Fruit fly (Drosophila melanogaster) whole organism, adult: ENCODE results near the gene beat-IV.

ENCODE experiments used
- CG11617 ChIP-seq: fragments of 200-800 bp; sonication (Bioruptor generic); optimal IDR thresholded peaks from 2 replicates; lab custom pipeline; 2017; ENCODE audit warnings: mild to moderate bottlenecking, missing biosample characterization, missing genetic modification reagents, missing genetic modification characterization
- CG12768 ChIP-seq: fragments of 200-800 bp; sonication (Bioruptor generic); optimal IDR thresholded peaks from 2 replicates; lab custom pipeline; 2017; ENCODE audit warnings: missing biosample characterization, missing genetic modification characterization, mild to moderate bottlenecking, moderate library complexity, missing genetic modification reagents
- CG14711 ChIP-seq: fragments of 200-800 bp; sonication (Bioruptor generic); optimal IDR thresholded peaks from 2 replicates; lab custom pipeline; 2018; ENCODE audit warnings: missing biosample characterization, mild to moderate bottlenecking, missing genetic modification characterization, moderate library complexity
- CG1620 ChIP-seq: fragments of 200-800 bp; sonication (Bioruptor generic); optimal IDR thresholded peaks from 2 replicates; lab custom pipeline; 2016; ENCODE audit warnings: missing biosample characterization, missing genetic modification characterization
- CG33017 ChIP-seq: fragments of 200-800 bp; sonication (Bioruptor generic); optimal IDR thresholded peaks from 2 replicates; lab custom pipeline; 2018; ENCODE audit warnings: missing biosample characterization, mild to moderate bottlenecking, missing genetic modification characterization, moderate library complexity
- CG5204 ChIP-seq: fragments of 200-800 bp; sonication (Bioruptor generic); optimal IDR thresholded peaks from 2 replicates; lab custom pipeline; 2016; ENCODE audit warnings: missing biosample characterization, missing genetic modification characterization
- CG7045 ChIP-seq: fragments of 200-800 bp; sonication (Bioruptor generic); optimal IDR thresholded peaks from 2 replicates; lab custom pipeline; 2017; ENCODE audit warnings: missing biosample characterization, mild to moderate bottlenecking, missing genetic modification characterization
- CG7101 ChIP-seq: fragments of 200-800 bp; sonication (Bioruptor generic); optimal IDR thresholded peaks from 2 replicates; lab custom pipeline; 2018; ENCODE audit warnings: missing biosample characterization, mild to moderate bottlenecking, missing genetic modification characterization, moderate library complexity
- Clk ChIP-seq: fragments of 200-800 bp; sonication (Bioruptor generic); optimal IDR thresholded peaks from 2 replicates; lab custom pipeline; 2017; ENCODE audit warnings: missing biosample characterization, missing genetic modification characterization
- Crg-1 ChIP-seq: fragments of 200-800 bp; sonication (Bioruptor generic); optimal IDR thresholded peaks from 2 replicates; lab custom pipeline; 2016; ENCODE audit warnings: missing biosample characterization, missing genetic modification characterization
- Hr96 ChIP-seq: fragments of 200-800 bp; sonication (Bioruptor generic); optimal IDR thresholded peaks from 2 replicates; lab custom pipeline; 2016; ENCODE audit warnings: missing biosample characterization, missing genetic modification characterization
- Mnt ChIP-seq: fragments of 200-800 bp; sonication (Bioruptor generic); optimal IDR thresholded peaks from 2 replicates; lab custom pipeline; 2016; ENCODE audit warnings: missing biosample characterization, mild to moderate bottlenecking, missing genetic modification characterization
- bab1 ChIP-seq: fragments of 200-800 bp; sonication (Bioruptor generic); optimal IDR thresholded peaks from 3 replicates; lab custom pipeline; 2019; ENCODE audit warnings: missing biosample characterization, mild to moderate bottlenecking, missing genetic modification characterization, moderate library complexity
- cic ChIP-seq: fragments of 200-800 bp; sonication (Bioruptor generic); optimal IDR thresholded peaks from 2 replicates; lab custom pipeline; 2017; ENCODE audit warnings: missing biosample characterization, mild to moderate bottlenecking, missing genetic modification characterization, moderate library complexity
- cnc ChIP-seq, 2 experiments: fragments of >200 bp; optimal IDR thresholded peaks; 2 replicates each; lab custom pipeline; 2017
- kay ChIP-seq: fragments of 200-800 bp; sonication (Bioruptor generic); peaks from one replicate; lab custom pipeline; 2016; ENCODE audit warnings: missing biosample characterization, missing genetic modification characterization, borderline replicate concordance
- ovo ChIP-seq: fragments of 200-800 bp; sonication (Bioruptor generic); optimal IDR thresholded peaks from 2 replicates; lab custom pipeline; 2016; ENCODE audit warnings: missing biosample characterization, missing genetic modification characterization
- pad ChIP-seq: fragments of 200-800 bp; sonication (Bioruptor generic); optimal IDR thresholded peaks from 3 replicates; lab custom pipeline; 2017; ENCODE audit warnings: missing biosample characterization, missing genetic modification characterization, mild to moderate bottlenecking, moderate library complexity, missing genetic modification reagents
- tj ChIP-seq: fragments of 200-800 bp; sonication (Bioruptor generic); optimal IDR thresholded peaks from 3 replicates; lab custom pipeline; 2017; ENCODE audit warnings: missing biosample characterization, mild to moderate bottlenecking, missing genetic modification characterization, moderate library complexity
- toe ChIP-seq: fragments of 200-800 bp; sonication (Bioruptor generic); optimal IDR thresholded peaks from 2 replicates; lab custom pipeline; 2016; ENCODE audit warnings: missing biosample characterization, missing genetic modification characterization

Gene beat-IV

DNA sequence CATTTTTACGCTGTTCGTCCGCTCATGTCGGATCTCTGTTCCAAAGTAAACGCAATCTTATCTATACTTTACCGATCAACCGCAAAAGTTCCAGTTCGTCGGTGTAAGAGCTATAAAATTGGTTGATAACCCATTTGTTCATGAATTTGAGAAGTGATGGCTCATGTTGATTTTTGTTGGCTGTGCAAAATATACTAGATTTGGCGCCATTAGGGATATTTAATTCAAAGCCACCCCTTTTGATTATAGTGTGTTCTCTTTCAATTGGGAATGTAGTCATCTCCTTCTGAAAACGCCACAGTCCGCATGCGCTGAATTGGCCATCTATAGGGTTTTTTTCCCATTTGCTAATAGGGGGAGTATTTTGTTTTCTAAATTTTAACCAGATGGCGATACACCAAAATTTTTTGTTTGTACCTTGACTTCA, 18.5 kb upstream of the beat-IV start, which contains the start of gene Ugt303B2:
TSS of gene Ugt303B2 (minus strand) at position 190 of the 427 bp plus-strand sequence.
- TF ChIP-seq tj (no peak), cic (GFP tag; lab: Kevin White, UChicago) (no peak)

DNA sequence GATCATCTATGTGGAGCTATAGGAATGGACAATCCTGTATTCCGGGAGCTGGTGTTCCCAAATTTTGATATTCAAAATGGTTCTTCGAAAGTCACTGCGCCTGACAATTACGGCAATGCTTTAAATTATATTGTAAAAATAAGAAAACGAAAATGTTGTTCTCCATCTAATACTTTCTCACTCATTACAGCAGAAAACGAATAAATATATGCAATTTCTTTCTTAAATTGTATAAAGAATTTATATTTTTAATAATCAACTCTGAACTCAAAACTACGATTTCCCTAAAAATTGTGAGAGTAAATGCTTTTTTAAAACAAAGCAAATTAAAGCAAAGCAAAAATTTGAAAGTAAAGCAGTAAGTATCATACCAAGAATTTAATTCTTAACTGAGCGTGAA, 369 bp upstream of the beat-IV start, which contains the start of gene CG10164:
TSS of gene CG10164 (minus strand) at position 101 of the 400 bp plus-strand sequence.
- TF ChIP-seq Mnt (GFP tag; lab: Kevin White, UChicago) (no peak), Crg-1 (no peak), pad (GFP tag; lab: Kevin White, UChicago) (no peak)

DNA sequence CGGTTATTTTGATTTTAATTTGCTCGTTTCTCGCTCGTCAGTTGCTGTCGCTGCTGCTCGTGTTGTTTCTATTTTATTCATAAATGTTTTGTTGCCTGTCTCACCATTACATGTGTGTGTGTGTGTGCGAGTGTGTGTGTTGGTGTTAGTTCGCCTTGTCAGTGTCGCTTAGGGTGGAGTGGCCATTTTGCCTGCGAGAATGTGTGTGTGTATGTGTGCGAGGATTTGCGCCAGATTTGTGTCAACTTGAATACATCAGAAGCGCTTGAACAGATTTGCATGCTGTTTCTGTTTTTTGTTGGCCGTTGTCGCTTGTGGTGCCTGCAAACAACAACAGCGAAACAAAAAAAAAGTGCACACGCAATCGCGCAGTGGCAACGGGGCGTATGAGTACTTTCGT, 12.0 kb downstream of the beat-IV start:
- TF ChIP-seq cic (GFP tag; lab: Kevin White, UChicago) (no peak), toe (GFP tag; lab: Kevin White, UChicago) (no peak), CG1620 (GFP tag; lab: Kevin White, UChicago) (no peak), bab1 (GFP tag; lab: Kevin White, UChicago) (no peak), Crg-1 (no peak), ovo (GFP tag; lab: Kevin White, UChicago) (no peak), tj (no peak), CG5204 (GFP tag; lab: Kevin White, UChicago) (no peak), pad (GFP tag; lab: Kevin White, UChicago) (no peak)

DNA sequence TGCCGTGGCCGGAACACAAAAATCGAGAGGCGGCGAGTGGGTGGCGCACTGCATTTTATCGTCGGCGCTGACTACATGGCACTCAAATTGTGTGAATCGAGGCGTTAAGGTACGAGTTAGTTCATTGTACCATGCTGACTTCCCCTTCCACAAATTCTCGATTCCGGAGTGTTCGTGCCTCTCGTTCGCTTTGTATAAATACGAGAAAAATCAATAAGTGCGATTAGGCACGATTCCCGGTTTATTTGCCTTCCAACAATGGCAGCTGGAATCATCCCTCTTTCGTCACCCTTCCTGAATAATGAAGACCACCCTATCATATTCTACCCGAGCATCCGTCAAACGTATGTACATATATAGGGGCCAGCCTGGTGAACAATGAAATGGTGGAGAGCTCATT, 19.4 kb downstream of the beat-IV start:
- TF ChIP-seq Clk (GFP tag; lab: Kevin White, UChicago) (no peak), tj (no peak), CG5204 (GFP tag; lab: Kevin White, UChicago) (no peak), kay (GFP tag; lab: Kevin White, UChicago) (no peak), Hr96 (no peak), bab1 (GFP tag; lab: Kevin White, UChicago) (no peak), toe (GFP tag; lab: Kevin White, UChicago) (no peak), CG12768 (GFP tag; lab: Kevin White, UChicago) (no peak), cic (GFP tag; lab: Kevin White, UChicago) (no peak), cnc (optimal IDR thresholded peaks at IDR 0.05; lab: Kevin White, UChicago) (no peak), CG1620 (GFP tag; lab: Kevin White, UChicago) (no peak), pad (GFP tag; lab: Kevin White, UChicago) (no peak), ovo (GFP tag; lab: Kevin White, UChicago) (no peak)

DNA sequence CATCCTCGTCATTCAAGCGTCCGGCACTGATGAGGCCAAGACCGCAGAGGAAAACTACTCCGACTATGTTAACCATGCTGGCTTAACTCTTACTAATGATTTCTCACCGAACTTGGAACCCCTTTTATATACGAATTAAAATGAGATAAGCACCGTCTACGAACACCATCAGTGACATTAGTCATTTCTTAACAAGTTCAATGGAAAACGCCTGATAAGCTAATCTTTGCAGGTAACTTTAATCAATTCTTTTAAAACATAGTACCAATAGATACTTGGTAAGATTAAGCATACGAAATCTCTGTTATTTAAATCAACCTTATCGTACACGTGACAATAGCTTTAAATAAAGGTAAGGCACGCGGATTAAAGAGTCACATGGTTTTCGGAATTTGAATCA, 32.5 kb downstream of the beat-IV start, which contains the start of gene CG10182:
TSS of gene CG10182 (minus strand) at position 101 of the 400 bp plus-strand sequence.
- TF ChIP-seq Clk (GFP tag; lab: Kevin White, UChicago) (no peak), CG33017 (no peak), cnc (optimal IDR thresholded peaks at IDR 0.05; lab: Kevin White, UChicago) (no peak)

DNA sequence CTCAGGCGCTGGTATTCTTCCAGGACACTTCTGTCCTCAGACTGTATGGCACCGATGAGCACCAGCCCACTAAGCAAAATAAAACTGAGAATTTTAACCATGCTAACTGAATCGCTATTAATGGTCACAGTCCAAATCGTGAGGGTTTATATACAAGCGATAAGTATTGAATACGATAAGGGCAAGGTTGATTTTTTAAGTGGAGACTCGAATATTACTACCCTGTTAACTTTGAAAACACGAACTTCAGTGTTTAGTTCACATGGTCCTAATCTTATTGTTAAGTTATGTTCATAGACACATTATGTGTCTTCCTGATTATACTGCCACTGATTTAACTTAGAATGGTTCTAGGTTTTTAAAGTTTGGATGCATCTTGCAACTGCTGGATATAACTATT, 35.5 kb downstream of the beat-IV start, which contains the start of gene CG33337:
TSS of gene CG33337 (minus strand) at position 101 of the 400 bp plus-strand sequence.
- TF ChIP-seq Clk (GFP tag; lab: Kevin White, UChicago): no peak
- no peak for TF ChIP-seq CG33017
- no peak for TF ChIP-seq Crg-1
- TF ChIP-seq CG14711: no peak
- TF ChIP-seq kay (GFP tag; lab: Kevin White, UChicago): no peak
- no peak for TF ChIP-seq CG5204 (GFP tag; lab: Kevin White, UChicago)
- no peak for TF ChIP-seq toe (GFP tag; lab: Kevin White, UChicago)
- no peak for TF ChIP-seq cnc (optimal IDR thresholded peaks at IDR 0.05; lab: Kevin White, UChicago)
- no peak for TF ChIP-seq CG7045 (GFP tag; lab: Kevin White, UChicago)
- no peak for TF ChIP-seq CG11617 (GFP tag; lab: Kevin White, UChicago)
- TF ChIP-seq pad (GFP tag; lab: Kevin White, UChicago): no peak
- TF ChIP-seq CG1620 (GFP tag; lab: Kevin White, UChicago): no peak
- no peak for TF ChIP-seq ovo (GFP tag; lab: Kevin White, UChicago)
- no peak for TF ChIP-seq bab1 (GFP tag; lab: Kevin White, UChicago)
- TF ChIP-seq Hr96: no peak
- no peak for TF ChIP-seq Mnt (GFP tag; lab: Kevin White, UChicago)
- TF ChIP-seq CG12768 (GFP tag; lab: Kevin White, UChicago): no peak

DNA sequence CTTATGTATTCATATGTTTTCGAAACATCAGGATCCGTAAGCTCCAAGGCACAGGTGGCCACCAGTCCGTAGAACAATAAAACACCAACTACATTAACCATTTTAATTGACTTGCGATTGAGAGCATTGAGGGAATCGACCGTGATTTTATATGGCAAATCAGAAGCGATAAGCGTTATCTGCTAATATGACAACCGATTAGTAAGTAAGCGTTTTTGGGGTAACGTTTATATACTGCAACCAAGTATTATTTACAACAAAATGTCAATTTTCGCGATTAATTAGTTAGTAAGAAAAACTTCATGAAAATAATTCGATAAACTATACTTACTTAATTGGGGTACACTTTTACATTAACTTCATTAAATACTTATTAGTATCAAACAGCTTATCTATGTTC, 39.0 kb downstream of the beat-IV start, which contains the start of gene CG16723:
TSS of gene CG16723 (minus strand) at position 101 of the 400 bp plus-strand sequence.
- TF ChIP-seq ovo (GFP tag; lab: Kevin White, UChicago) (no peak), cnc (optimal IDR thresholded peaks at IDR 0.05; lab: Kevin White, UChicago) (no peak), Clk (GFP tag; lab: Kevin White, UChicago) (no peak), CG1620 (GFP tag; lab: Kevin White, UChicago) (no peak), toe (GFP tag; lab: Kevin White, UChicago) (no peak), CG7045 (GFP tag; lab: Kevin White, UChicago) (no peak), CG7101 (tag; lab: Kevin White, UChicago) (no peak), CG14711 (no peak), kay (GFP tag; lab: Kevin White, UChicago) (no peak), tj (no peak), CG5204 (GFP tag; lab: Kevin White, UChicago) (no peak), pad (GFP tag; lab: Kevin White, UChicago) (no peak), bab1 (GFP tag; lab: Kevin White, UChicago) (no peak), Hr96 (no peak), cic (GFP tag; lab: Kevin White, UChicago) (no peak)
